Fruit fly (Drosophila melanogaster) whole organism, prepupa: ENCODE data around the gene CG7246.

Source experiments
- CG10669 ChIP-seq: fragments of 200-800 bp; sonication (Bioruptor generic); optimal IDR thresholded peaks from 3 replicates; lab custom pipeline; 2018; ENCODE audit warnings: missing biosample characterization, mild to moderate bottlenecking, missing genetic modification characterization, moderate library complexity
- CG1621 ChIP-seq: fragments of 200-800 bp; sonication (Bioruptor generic); optimal IDR thresholded peaks from 3 replicates; lab custom pipeline; 2018; ENCODE audit warnings: missing biosample characterization, mild to moderate bottlenecking, missing genetic modification characterization
- CG16779 ChIP-seq: fragments of 200-800 bp; sonication (Bioruptor generic); optimal IDR thresholded peaks from 3 replicates; lab custom pipeline; 2017; ENCODE audit warnings: missing biosample characterization, mild to moderate bottlenecking, missing genetic modification characterization
- CG6808 ChIP-seq: fragments of 200-800 bp; sonication (Bioruptor generic); optimal IDR thresholded peaks from 3 replicates; lab custom pipeline; 2017; ENCODE audit warnings: missing biosample characterization, missing genetic modification characterization, mild to moderate bottlenecking, moderate library complexity, missing genetic modification reagents
- CG6854 ChIP-seq: fragments of 200-800 bp; sonication (Bioruptor generic); optimal IDR thresholded peaks from 2 replicates; lab custom pipeline; 2017; ENCODE audit warnings: missing biosample characterization, mild to moderate bottlenecking, missing genetic modification characterization
- Ets21C ChIP-seq: fragments of 200-800 bp; sonication (Bioruptor generic); optimal IDR thresholded peaks from 3 replicates; lab custom pipeline; 2016; ENCODE audit warnings: missing biosample characterization, missing genetic modification characterization
- Lpt ChIP-seq: fragments of 200-800 bp; sonication (Bioruptor generic); optimal IDR thresholded peaks from 3 replicates; lab custom pipeline; 2016; ENCODE audit warnings: missing biosample characterization, missing genetic modification characterization
- OdsH ChIP-seq: fragments of 200-800 bp; sonication (Bioruptor generic); optimal IDR thresholded peaks from 3 replicates; lab custom pipeline; 2016; ENCODE audit warnings: missing biosample characterization, missing genetic modification characterization
- Sox15 ChIP-seq: fragments of 200-800 bp; sonication (Bioruptor generic); optimal IDR thresholded peaks from 3 replicates; lab custom pipeline; 2016; ENCODE audit warnings: missing biosample characterization, missing genetic modification characterization
- fd85E ChIP-seq: fragments of 200-800 bp; sonication (Bioruptor generic); optimal IDR thresholded peaks from 3 replicates; lab custom pipeline; 2016; ENCODE audit warnings: missing biosample characterization, missing genetic modification characterization
- net ChIP-seq: fragments of 200-800 bp; sonication (Bioruptor generic); optimal IDR thresholded peaks from 3 replicates; lab custom pipeline; 2016; ENCODE audit warnings: missing biosample characterization, missing genetic modification characterization
- svp ChIP-seq: fragments of 200-800 bp; sonication (Bioruptor generic); peaks from one replicate; lab custom pipeline; 2016; ENCODE audit warnings: missing biosample characterization, missing genetic modification characterization

dm6 chrX:9110155-9110909, 29.5 kb upstream of the CG7246 start:
- no peak for TF ChIP-seq Sox15 (GFP tag; lab: Kevin White, UChicago)
- TF ChIP-seq CG10669 (GFP tag; lab: Kevin White, UChicago), result no peak
- no peak for TF ChIP-seq CG6854 (GFP tag; lab: Kevin White, UChicago)
- no peak for TF ChIP-seq net (GFP tag; lab: Kevin White, UChicago)
- no peak for TF ChIP-seq CG1621
- TF ChIP-seq OdsH (GFP tag; lab: Kevin White, UChicago), result no peak
- TF ChIP-seq CG6808 (GFP tag; lab: Kevin White, UChicago), result no peak
- no peak for TF ChIP-seq CG16779 (tag; lab: Kevin White, UChicago)
- no peak for TF ChIP-seq Lpt (GFP tag; lab: Kevin White, UChicago)
- TF ChIP-seq Ets21C (GFP tag; lab: Kevin White, UChicago), result no peak
- TF ChIP-seq fd85E (GFP tag; lab: Kevin White, UChicago), result no peak
- TF ChIP-seq svp (GFP tag; lab: Kevin White, UChicago), result no peak
